Fruit fly (Drosophila melanogaster) whole organism, embryonic: ENCODE measurements around the gene Gr97a.

ENCODE experiments used
- Bdp1 ChIP-seq: fragments of 200-800 bp; sonication (Bioruptor generic); optimal IDR thresholded peaks from 3 replicates; lab custom pipeline; 2016; ENCODE audit warnings: missing biosample characterization, missing genetic modification characterization
- CG11723 ChIP-seq: fragments of 200-800 bp; sonication (Bioruptor generic); optimal IDR thresholded peaks from 2 replicates; lab custom pipeline; 2017; ENCODE audit warnings: missing biosample characterization, mild to moderate bottlenecking, missing genetic modification characterization
- CG12744 ChIP-seq: fragments of 200-800 bp; sonication (Bioruptor generic); optimal IDR thresholded peaks from 2 replicates; lab custom pipeline; 2016; ENCODE audit warnings: missing biosample characterization, missing genetic modification characterization
- CG12769 ChIP-seq: fragments of 200-800 bp; sonication (Bioruptor generic); optimal IDR thresholded peaks from 2 replicates; lab custom pipeline; 2019; ENCODE audit warnings: missing biosample characterization, mild to moderate bottlenecking, missing genetic modification characterization, moderate library complexity
- CG13123 ChIP-seq: fragments of 200-800 bp; sonication (Bioruptor generic); optimal IDR thresholded peaks from 2 replicates; lab custom pipeline; 2016; ENCODE audit warnings: missing biosample characterization, missing genetic modification characterization
- CG14667 ChIP-seq: fragments of 200-800 bp; sonication (Bioruptor generic); IDR thresholded peaks from 2 replicates; pipeline ENCODE4 v1.3.6; 2022; ENCODE audit warnings: missing biosample characterization, missing genetic modification characterization
- CG14860 ChIP-seq: fragments of 200-800 bp; sonication (Bioruptor generic); IDR thresholded peaks from 3 replicates; pipeline ENCODE4 v1.3.6; 2022; ENCODE audit warnings: missing biosample characterization, missing genetic modification characterization; ENCODE audit not compliant: partially characterized antibody
- CG15601 ChIP-seq: fragments of 200-800 bp; sonication (Bioruptor generic); optimal IDR thresholded peaks from 3 replicates; lab custom pipeline; 2019; ENCODE audit warnings: missing biosample characterization, mild to moderate bottlenecking, missing genetic modification characterization, moderate library complexity
- CG1792 ChIP-seq: fragments of 200-800 bp; sonication (Bioruptor generic); optimal IDR thresholded peaks from 2 replicates; lab custom pipeline; 2016; ENCODE audit warnings: missing biosample characterization, missing genetic modification characterization
- CG2129 ChIP-seq: fragments of 200-800 bp; sonication (Bioruptor generic); IDR thresholded peaks from 2 replicates; pipeline ENCODE4 v1.3.6; 2022; ENCODE audit warnings: missing biosample characterization, missing genetic modification characterization; ENCODE audit not compliant: partially characterized antibody
- CG34422 ChIP-seq: fragments of 200-800 bp; sonication (Bioruptor generic); IDR thresholded peaks from 3 replicates; pipeline ENCODE4 v1.3.6; 2022; ENCODE audit warnings: missing biosample characterization, missing genetic modification characterization
- CG5953 ChIP-seq: fragments of 200-800 bp; sonication (Bioruptor generic); IDR thresholded peaks from 2 replicates; pipeline ENCODE4 v1.3.6; 2022; ENCODE audit warnings: missing biosample characterization, missing genetic modification characterization
- CG6689 ChIP-seq: fragments of 200-800 bp; sonication (Bioruptor generic); IDR thresholded peaks from 2 replicates; pipeline ENCODE4 v1.3.6; 2022; ENCODE audit warnings: missing biosample characterization, missing genetic modification characterization
- CG9437 ChIP-seq: fragments of 200-800 bp; sonication (Bioruptor generic); optimal IDR thresholded peaks from 2 replicates; lab custom pipeline; 2018; ENCODE audit warnings: missing biosample characterization, mild to moderate bottlenecking, missing genetic modification characterization
- Dbx ChIP-seq: fragments of 200-800 bp; sonication (Bioruptor generic); IDR thresholded peaks from 3 replicates; pipeline ENCODE4 v1.3.6; 2022; ENCODE audit warnings: missing biosample characterization, missing genetic modification characterization
- Drgx ChIP-seq: fragments of 200-800 bp; sonication (Bioruptor generic); IDR thresholded peaks from 2 replicates; pipeline ENCODE4 v1.3.6; 2022; ENCODE audit warnings: missing biosample characterization, missing genetic modification characterization
- Hey ChIP-seq: fragments of 200-800 bp; sonication (Bioruptor generic); optimal IDR thresholded peaks from 3 replicates; lab custom pipeline; 2018; ENCODE audit warnings: missing biosample characterization, mild to moderate bottlenecking, missing genetic modification characterization
- Hr3 ChIP-seq: fragments of 200-800 bp; sonication (Bioruptor generic); optimal IDR thresholded peaks from 3 replicates; lab custom pipeline; 2016; ENCODE audit warnings: missing biosample characterization, missing genetic modification characterization
- Hr78 ChIP-seq, 2 experiments: fragments of 200-800 bp in 1 of 2; fragments of >200 bp in 1 of 2; sonication (Bioruptor generic) in 1 of 2; optimal IDR thresholded peaks; 2 replicates each; lab custom pipeline; 2017 to 2019; ENCODE audit warnings: missing biosample characterization in 2 of 2, missing genetic modification characterization in 2 of 2, mild to moderate bottlenecking in 1 of 2, moderate library complexity in 1 of 2
- Myb ChIP-seq: fragments of 200-800 bp; sonication (Bioruptor generic); optimal IDR thresholded peaks from 2 replicates; lab custom pipeline; 2016; ENCODE audit warnings: missing biosample characterization, missing genetic modification characterization
- abd-A ChIP-seq: fragments of 200-800 bp; sonication (Bioruptor generic); optimal IDR thresholded peaks from 3 replicates; lab custom pipeline; 2019; ENCODE audit warnings: missing biosample characterization, mild to moderate bottlenecking, missing genetic modification characterization, moderate library complexity
- btn ChIP-seq: fragments of 200-800 bp; sonication (Bioruptor generic); optimal IDR thresholded peaks from 2 replicates; lab custom pipeline; 2016; ENCODE audit warnings: missing biosample characterization, missing genetic modification characterization
- cad ChIP-seq: fragments of >200 bp; optimal IDR thresholded peaks from 2 replicates; lab custom pipeline; 2017; ENCODE audit warnings: missing biosample characterization, missing genetic modification characterization
- cg ChIP-seq: fragments of 200-800 bp; sonication (Bioruptor generic); optimal IDR thresholded peaks from 3 replicates; lab custom pipeline; 2019; ENCODE audit warnings: missing biosample characterization, mild to moderate bottlenecking, missing genetic modification characterization, moderate library complexity
- crol ChIP-seq: fragments of 200-800 bp; sonication (Bioruptor generic); IDR thresholded peaks from 2 replicates; pipeline ENCODE4 v1.3.6; 2022; ENCODE audit warnings: missing biosample characterization, missing genetic modification characterization
- cwo ChIP-seq: fragments of 200-800 bp; sonication (Bioruptor generic); optimal IDR thresholded peaks from 3 replicates; lab custom pipeline; 2017; ENCODE audit warnings: missing biosample characterization, missing genetic modification characterization, mild to moderate bottlenecking, moderate library complexity, missing genetic modification reagents
- esg ChIP-seq: fragments of 200-800 bp; sonication (Bioruptor generic); conservative IDR thresholded peaks from 2 replicates; pipeline ENCODE4 v1.3.6; 2022; ENCODE audit warnings: missing biosample characterization, missing genetic modification characterization
- gsb-n ChIP-seq: fragments of 200-800 bp; sonication (Bioruptor generic); optimal IDR thresholded peaks from 3 replicates; lab custom pipeline; 2018; ENCODE audit warnings: missing biosample characterization, mild to moderate bottlenecking, missing genetic modification characterization
- her ChIP-seq: fragments of 200-800 bp; sonication (Bioruptor generic); optimal IDR thresholded peaks from 2 replicates; lab custom pipeline; 2016; ENCODE audit warnings: missing biosample characterization, missing genetic modification characterization
- hkb ChIP-seq, 2 experiments: fragments of 200-800 bp in 1 of 2; fragments of >200 bp in 1 of 2; sonication (Bioruptor generic) in 1 of 2; IDR thresholded peaks in 1 of 2; optimal IDR thresholded peaks in 1 of 2; 2 replicates each; pipeline versions ENCODE4 v1.3.6 to Lab custom; 2017 to 2022; ENCODE audit warnings: missing biosample characterization in 1 of 2, missing genetic modification characterization in 1 of 2
- oc ChIP-seq: fragments of 200-800 bp; sonication (Bioruptor generic); optimal IDR thresholded peaks from 2 replicates; lab custom pipeline; 2018; ENCODE audit warnings: missing biosample characterization, mild to moderate bottlenecking, missing genetic modification characterization, moderate library complexity
- onecut ChIP-seq: fragments of 200-800 bp; sonication (Bioruptor generic); IDR thresholded peaks from 2 replicates; pipeline ENCODE4 v1.3.6; 2022; ENCODE audit warnings: missing biosample characterization, missing genetic modification characterization
- pfk ChIP-seq: fragments of 200-800 bp; sonication (Bioruptor generic); optimal IDR thresholded peaks from 2 replicates; lab custom pipeline; 2018; ENCODE audit warnings: missing biosample characterization, mild to moderate bottlenecking, missing genetic modification characterization, moderate library complexity
- salm ChIP-seq: fragments of 200-800 bp; sonication (Bioruptor generic); optimal IDR thresholded peaks from 2 replicates; lab custom pipeline; 2018; ENCODE audit warnings: missing biosample characterization, mild to moderate bottlenecking, missing genetic modification characterization
- sr ChIP-seq: fragments of 200-800 bp; sonication (Bioruptor generic); IDR thresholded peaks from 3 replicates; pipeline ENCODE4 v1.3.6; 2022; ENCODE audit warnings: missing biosample characterization, missing genetic modification characterization
- tin ChIP-seq: fragments of 200-800 bp; sonication (Bioruptor generic); optimal IDR thresholded peaks from 3 replicates; lab custom pipeline; 2016; ENCODE audit warnings: missing biosample characterization, missing genetic modification characterization
- ttk ChIP-seq: fragments of 200-800 bp; sonication (Bioruptor generic); IDR thresholded peaks from 2 replicates; pipeline ENCODE4 v2.1.2; 2022; ENCODE audit warnings: missing biosample characterization, missing genetic modification characterization
- vvl ChIP-seq: fragments of 200-800 bp; sonication (Bioruptor generic); IDR thresholded peaks from 2 replicates; pipeline ENCODE4 v1.3.6; 2022; ENCODE audit warnings: missing biosample characterization, missing genetic modification characterization

Gr97a gene

DNA sequence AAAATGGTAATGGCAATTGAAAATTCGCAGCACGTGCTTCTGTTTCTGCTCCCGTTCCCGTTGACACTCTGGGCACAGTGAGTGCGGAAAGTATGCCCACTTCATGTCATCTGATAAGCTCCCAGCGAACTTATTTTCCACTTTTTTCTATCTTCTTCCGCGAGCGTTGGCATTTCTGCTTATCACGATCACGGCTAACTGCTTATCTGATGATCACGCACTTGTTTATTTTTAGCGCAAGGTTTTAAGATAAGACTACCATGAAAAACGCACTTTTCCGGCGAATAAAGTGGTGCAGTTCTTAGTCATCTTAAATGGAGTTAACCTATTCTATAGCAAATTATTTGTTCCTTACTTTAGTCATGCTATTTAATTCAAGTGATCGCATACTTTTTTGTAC lies 28.9 kb downstream of the Gr97a start (continued):
- TF ChIP-seq hkb (optimal IDR thresholded peaks at IDR 0.05; lab: Kevin White, UChicago) (no peak), hkb (GFP tag; IDR thresholded peaks at IDR 0.05; lab: Robert Waterston, UW) (peak; percentile 31; the same call in 1 of the 2 replicates), CG13123 (no peak), btn (GFP tag; lab: Kevin White, UChicago) (peak; percentile 19), cg (GFP tag; lab: Kevin White, UChicago) (no peak), CG2129 (GFP tag; lab: Robert Waterston, UW) (no peak), Hr3 (GFP tag; lab: Kevin White, UChicago) (peak; percentile 31), CG15601 (peak; percentile 16), Drgx (no peak), Bdp1 (GFP tag; lab: Kevin White, UChicago) (no peak), ttk (GFP tag; lab: Robert Waterston, UW) (no peak), CG14667 (GFP tag; lab: Robert Waterston, UW) (no peak), CG6689 (0 out of 2 replicates have a peak, but pooled peaks have one; percentile 25), CG14860 (GFP tag; lab: Robert Waterston, UW) (no peak), Dbx (GFP tag; lab: Robert Waterston, UW) (no peak), pfk (GFP tag; lab: Kevin White, UChicago) (no peak), CG12744 (no peak), CG11723 (GFP tag; lab: Kevin White, UChicago) (peak; percentile 25), salm (tag; lab: Kevin White, UChicago) (no peak), CG34422 (no peak), CG5953 (no peak), Myb (GFP tag; lab: Kevin White, UChicago) (peak; percentile 11), her (GFP tag; lab: Kevin White, UChicago) (no peak), CG9437 (GFP tag; lab: Kevin White, UChicago) (peak; percentile 41)

DNA sequence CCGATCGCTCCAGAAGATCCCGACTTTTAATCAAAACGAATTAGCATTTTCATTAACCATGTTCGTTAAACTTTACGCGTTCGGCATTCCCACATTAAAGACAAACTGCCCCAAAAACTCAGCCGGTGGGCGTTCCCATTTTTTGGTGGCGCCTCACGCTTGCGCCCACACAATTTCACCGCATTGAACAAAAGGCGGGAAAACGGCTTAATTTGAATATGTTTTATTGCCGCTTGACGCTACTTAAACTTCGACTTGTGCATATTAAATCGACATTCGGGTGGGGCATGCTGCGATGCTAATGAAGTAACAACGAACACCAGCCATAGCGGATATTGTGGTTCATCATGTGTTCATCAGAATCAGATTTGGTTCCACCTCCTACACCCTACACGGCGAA lies 29.8 kb downstream of the Gr97a start:
- peak; percentile 22 for TF ChIP-seq CG12769 (tag; lab: Kevin White, UChicago)
- no peak for TF ChIP-seq cad (GFP tag; lab: Kevin White, UChicago)
- TF ChIP-seq sr, result peak; percentile 52; the same call in 1 of the 3 replicates
- TF ChIP-seq abd-A (tag; lab: Kevin White, UChicago), result peak; percentile 14
- no peak for TF ChIP-seq Hr78 (GFP tag; optimal IDR thresholded peaks at IDR 0.05; lab: Kevin White, UChicago)
- peak; percentile 5 for TF ChIP-seq gsb-n (tag; lab: Kevin White, UChicago)
- peak; percentile 54; the same call in 1 of the 2 replicates for TF ChIP-seq vvl (GFP tag; lab: Robert Waterston, UW)
- TF ChIP-seq oc (tag; lab: Kevin White, UChicago), result peak; percentile 12
- TF ChIP-seq, all 482 proteins: peak for 6

DNA sequence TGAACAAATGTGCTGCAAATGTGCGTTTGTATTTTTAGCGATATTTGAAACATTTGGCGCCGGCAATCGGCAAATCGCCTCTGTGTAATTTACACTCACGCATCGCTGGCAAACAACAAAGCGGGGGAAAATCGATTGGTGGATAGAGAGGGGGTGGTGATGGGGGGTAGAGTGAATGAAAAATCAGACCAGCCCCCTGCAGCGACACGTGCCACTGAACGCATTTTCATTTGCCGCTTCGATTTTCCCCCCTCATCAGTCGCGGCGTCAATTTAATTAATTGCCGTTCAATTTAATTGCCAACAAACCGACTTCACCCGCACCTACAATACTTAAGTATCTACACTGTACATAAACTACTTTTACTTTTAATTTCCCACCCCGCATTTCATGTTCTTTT lies 30.9 kb downstream of the Gr97a start:
- TF ChIP-seq onecut (GFP tag; lab: Robert Waterston, UW), result peak; percentile 47
- no peak for TF ChIP-seq Hr3 (GFP tag; lab: Kevin White, UChicago)
- peak; percentile 80 for TF ChIP-seq Hey (tag; lab: Kevin White, UChicago)
- peak; percentile 10 for TF ChIP-seq cwo (GFP tag; lab: Kevin White, UChicago)
- TF ChIP-seq CG1792 (GFP tag; lab: Kevin White, UChicago), result no peak
- peak; percentile 62; the same call in 1 of the 2 replicates for TF ChIP-seq crol (GFP tag; lab: Robert Waterston, UW)
- no peak for TF ChIP-seq esg
- no peak for TF ChIP-seq tin
